Worm (Caenorhabditis elegans) whole organism, midembryonic: ENCODE results near the gene dlc-1.

ENCODE experiments used
- T22C8.4 ChIP-seq: fragments of 200-800 bp; sonication (Bioruptor generic); IDR thresholded peaks from 2 replicates; pipeline ENCODE4 v1.3.6; 2022; ENCODE audit warnings: missing genetic modification characterization, missing compliant biosample characterization
- flt-1 ChIP-seq: fragments of 200-800 bp; sonication (Bioruptor generic); IDR thresholded peaks from 2 replicates; pipeline ENCODE4 v1.3.6; 2022; ENCODE audit warnings: missing genetic modification characterization, missing compliant biosample characterization
- med-1 ChIP-seq: sonication (generic microtip); optimal IDR thresholded peaks from 2 replicates; lab custom pipeline; 2017; ENCODE audit warnings: missing genetic modification characterization, mild to moderate bottlenecking, missing compliant biosample characterization, antibody characterized with exemption, missing genetic modification reagents; ENCODE audit not compliant: insufficient read depth
- ref-1 ChIP-seq: fragments of 200-800 bp; sonication (Bioruptor generic); conservative IDR thresholded peaks from 2 replicates; pipeline ENCODE4 v1.3.6; 2022; ENCODE audit warnings: missing genetic modification reagents, missing genetic modification characterization, missing compliant biosample characterization
- tab-1 ChIP-seq: fragments of 200-800 bp; sonication (Bioruptor generic); IDR thresholded peaks from 2 replicates; pipeline ENCODE4 v1.3.6; 2022; ENCODE audit warnings: missing genetic modification characterization, missing compliant biosample characterization
- ztf-23 ChIP-seq: fragments of 200-800 bp; sonication (Bioruptor generic); IDR thresholded peaks from 2 replicates; pipeline ENCODE4 v1.3.6; 2022; ENCODE audit warnings: missing genetic modification reagents, missing genetic modification characterization, missing compliant biosample characterization

DNA sequence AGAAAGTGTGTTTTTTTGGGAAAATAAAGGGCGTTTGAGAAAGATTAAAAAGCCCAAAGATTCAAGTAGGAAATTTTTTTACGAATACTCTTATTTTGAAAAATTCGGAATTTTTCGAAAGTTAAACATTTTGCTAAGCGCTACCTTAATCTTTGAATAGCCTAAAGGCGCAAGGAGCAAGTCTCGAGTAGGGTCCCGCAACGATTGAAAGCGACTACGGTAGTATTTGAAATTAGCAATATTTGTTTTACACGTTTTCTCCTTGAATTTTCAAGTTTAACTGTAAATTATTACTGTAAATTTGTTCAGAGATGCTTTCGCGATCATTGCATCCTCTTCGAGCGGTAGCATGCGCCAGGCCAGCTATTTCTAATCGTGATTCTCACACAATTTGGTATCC, 1.3 kb upstream of the dlc-1 start, which contains the start of gene nduf-2.2:
- TF ChIP-seq ref-1 (GFP tag; lab: Robert Waterston, UW) (no peak), flt-1 (GFP tag; lab: Robert Waterston, UW) (no peak), tab-1 (GFP tag; lab: Robert Waterston, UW) (no peak), ztf-23 (no peak), med-1 (GFP tag; lab: Kevin White, UChicago) (no peak), T22C8.4 (GFP tag; lab: Robert Waterston, UW) (no peak)
